Fruit fly (Drosophila melanogaster) whole organism, embryonic: ENCODE measurements around the gene Pdxk.

Experiments
- BtbVII ChIP-seq: fragments of 200-800 bp; sonication (Bioruptor generic); optimal IDR thresholded peaks from 3 replicates; lab custom pipeline; 2017; ENCODE audit warnings: missing biosample characterization, mild to moderate bottlenecking, missing genetic modification characterization
- CG10543 ChIP-seq: fragments of 200-800 bp; sonication (Bioruptor generic); optimal IDR thresholded peaks from 3 replicates; lab custom pipeline; 2017; ENCODE audit warnings: missing biosample characterization, mild to moderate bottlenecking, missing genetic modification characterization, moderate library complexity
- CG10979 ChIP-seq: fragments of 200-800 bp; sonication (Bioruptor generic); optimal IDR thresholded peaks from 2 replicates; lab custom pipeline; 2018; ENCODE audit warnings: missing biosample characterization, mild to moderate bottlenecking, missing genetic modification characterization, moderate library complexity
- CG12071 ChIP-seq: fragments of 200-800 bp; sonication (Bioruptor generic); optimal IDR thresholded peaks from 3 replicates; lab custom pipeline; 2018; ENCODE audit warnings: missing biosample characterization, mild to moderate bottlenecking, missing genetic modification characterization
- CG12769 ChIP-seq: fragments of 200-800 bp; sonication (Bioruptor generic); optimal IDR thresholded peaks from 2 replicates; lab custom pipeline; 2019; ENCODE audit warnings: missing biosample characterization, mild to moderate bottlenecking, missing genetic modification characterization, moderate library complexity
- CG18476 ChIP-seq: fragments of 200-800 bp; sonication (Bioruptor generic); optimal IDR thresholded peaks from 2 replicates; lab custom pipeline; 2016; ENCODE audit warnings: missing biosample characterization, mild to moderate bottlenecking, missing genetic modification characterization
- CG2199 ChIP-seq: fragments of 200-800 bp; sonication (Bioruptor generic); IDR thresholded peaks from 3 replicates; pipeline ENCODE4 v1.3.6; 2022; ENCODE audit warnings: missing biosample characterization, missing genetic modification characterization
- CG31224 ChIP-seq: fragments of 200-800 bp; sonication (Bioruptor generic); IDR thresholded peaks from 2 replicates; pipeline ENCODE4 v1.3.6; 2022; ENCODE audit warnings: missing biosample characterization, missing genetic modification characterization
- CG34224 ChIP-seq: fragments of 200-800 bp; sonication (Bioruptor generic); IDR thresholded peaks from 3 replicates; pipeline ENCODE4 v1.3.6; 2022; ENCODE audit warnings: missing biosample characterization, missing genetic modification characterization; ENCODE audit not compliant: partially characterized antibody
- CG34376 ChIP-seq: fragments of 200-800 bp; sonication (Bioruptor generic); optimal IDR thresholded peaks from 2 replicates; lab custom pipeline; 2018; ENCODE audit warnings: missing biosample characterization, mild to moderate bottlenecking, missing genetic modification characterization
- CG4328 ChIP-seq: fragments of 200-800 bp; sonication (Bioruptor generic); optimal IDR thresholded peaks from 3 replicates; lab custom pipeline; 2017; ENCODE audit warnings: missing biosample characterization, missing genetic modification reagents, missing genetic modification characterization
- CG6254 ChIP-seq: fragments of 200-800 bp; sonication (Bioruptor generic); optimal IDR thresholded peaks from 3 replicates; lab custom pipeline; 2017; ENCODE audit warnings: mild to moderate bottlenecking, missing biosample characterization, missing genetic modification reagents, missing genetic modification characterization
- CG8944 ChIP-seq: fragments of 200-800 bp; sonication (Bioruptor generic); optimal IDR thresholded peaks from 3 replicates; lab custom pipeline; 2016; ENCODE audit warnings: missing biosample characterization, missing genetic modification characterization
- CTCF ChIP-seq: fragments of 200-800 bp; sonication (Bioruptor generic); optimal IDR thresholded peaks from 2 replicates; lab custom pipeline; 2017; ENCODE audit warnings: missing biosample characterization, mild to moderate bottlenecking, missing genetic modification characterization, moderate library complexity
- Dip2 ChIP-seq: fragments of 200-800 bp; sonication (Bioruptor generic); IDR thresholded peaks from 2 replicates; pipeline ENCODE4 v1.3.6; 2022; ENCODE audit warnings: missing biosample characterization, missing genetic modification characterization
- Dip3 ChIP-seq: fragments of 200-800 bp; sonication (Bioruptor generic); optimal IDR thresholded peaks from 3 replicates; lab custom pipeline; 2016; ENCODE audit warnings: missing biosample characterization, missing genetic modification characterization
- Ets65A ChIP-seq: fragments of 200-800 bp; sonication (Bioruptor generic); peaks from one replicate; lab custom pipeline; 2016; ENCODE audit warnings: missing biosample characterization, missing genetic modification characterization
- Hey ChIP-seq: fragments of 200-800 bp; sonication (Bioruptor generic); optimal IDR thresholded peaks from 3 replicates; lab custom pipeline; 2018; ENCODE audit warnings: missing biosample characterization, mild to moderate bottlenecking, missing genetic modification characterization
- Hr51 ChIP-seq, 2 experiments: fragments of 200-800 bp; sonication (Bioruptor generic); optimal IDR thresholded peaks; 2 replicates in 1 of 2; 3 replicates in 1 of 2; lab custom pipeline; 2016 to 2018; ENCODE audit warnings: missing biosample characterization in 2 of 2, missing genetic modification characterization in 2 of 2, mild to moderate bottlenecking in 1 of 2, moderate library complexity in 1 of 2
- Med ChIP-seq: fragments of 200-800 bp; sonication (Bioruptor generic); peaks from one replicate; lab custom pipeline; 2016; ENCODE audit warnings: missing biosample characterization, missing genetic modification characterization, mild to moderate bottlenecking, inconsistent platforms, moderate library complexity
- Pdp1 ChIP-seq, 2 experiments: fragments of 200-800 bp; sonication (Bioruptor generic); optimal IDR thresholded peaks; 3 replicates each; lab custom pipeline; 2016; ENCODE audit warnings: missing biosample characterization in 2 of 2, missing genetic modification characterization in 2 of 2, mild to moderate bottlenecking in 1 of 2, moderate library complexity in 1 of 2
- Trl ChIP-seq, 3 experiments: fragments of >200 bp in 2 of 3; fragments of 200-800 bp in 1 of 3; sonication (Bioruptor generic) in 1 of 3; optimal IDR thresholded peaks; 2 replicates in 1 of 3; 3 replicates in 2 of 3; lab custom pipeline; 2016 to 2017; ENCODE audit warnings: missing biosample characterization in 1 of 3, missing genetic modification characterization in 1 of 3
- Xbp1 ChIP-seq: fragments of 200-800 bp; sonication (Bioruptor generic); optimal IDR thresholded peaks from 3 replicates; lab custom pipeline; 2016; ENCODE audit warnings: missing biosample characterization, mild to moderate bottlenecking, missing genetic modification characterization
- bsh ChIP-seq, 2 experiments: fragments of 200-800 bp; sonication (Bioruptor generic); optimal IDR thresholded peaks; 2 replicates each; lab custom pipeline; 2017 to 2018; ENCODE audit warnings: mild to moderate bottlenecking in 2 of 2, missing biosample characterization in 2 of 2, missing genetic modification characterization in 2 of 2, moderate library complexity in 1 of 2
- cad ChIP-seq: fragments of >200 bp; optimal IDR thresholded peaks from 2 replicates; lab custom pipeline; 2017; ENCODE audit warnings: missing biosample characterization, missing genetic modification characterization
- chinmo ChIP-seq: fragments of 200-800 bp; sonication (Bioruptor generic); IDR thresholded peaks from 4 replicates; pipeline ENCODE4 v1.3.6; 2022; ENCODE audit warnings: missing biosample characterization, missing genetic modification characterization; ENCODE audit not compliant: partially characterized antibody
- corto ChIP-seq: fragments of 200-800 bp; sonication (Bioruptor generic); optimal IDR thresholded peaks from 2 replicates; lab custom pipeline; 2016; ENCODE audit warnings: missing biosample characterization, mild to moderate bottlenecking, missing genetic modification characterization, moderate library complexity
- croc ChIP-seq: fragments of 200-800 bp; sonication (Bioruptor generic); conservative IDR thresholded peaks from 3 replicates; pipeline ENCODE4 v1.3.6; 2022; ENCODE audit warnings: missing biosample characterization, missing genetic modification characterization
- exex ChIP-seq: fragments of 200-800 bp; sonication (Bioruptor generic); optimal IDR thresholded peaks from 4 replicates; lab custom pipeline; 2018; ENCODE audit warnings: missing biosample characterization, mild to moderate bottlenecking, missing genetic modification characterization, moderate library complexity
- grn ChIP-seq: fragments of 200-800 bp; sonication (Bioruptor generic); optimal IDR thresholded peaks from 3 replicates; lab custom pipeline; 2017; ENCODE audit warnings: missing biosample characterization, missing genetic modification characterization
- gsb ChIP-seq: fragments of 200-800 bp; sonication (Bioruptor generic); IDR thresholded peaks from 2 replicates; pipeline ENCODE4 v1.3.6; 2022; ENCODE audit warnings: missing biosample characterization, missing genetic modification characterization
- hb ChIP-seq: fragments of 200-800 bp; sonication (Bioruptor generic); IDR thresholded peaks from 3 replicates; pipeline ENCODE4 v1.3.6; 2022; ENCODE audit warnings: missing biosample characterization, missing genetic modification characterization; ENCODE audit not compliant: partially characterized antibody
- mirr ChIP-seq: fragments of 200-800 bp; sonication (Bioruptor generic); optimal IDR thresholded peaks from 3 replicates; lab custom pipeline; 2018; ENCODE audit warnings: missing biosample characterization, mild to moderate bottlenecking, missing genetic modification characterization
- nmo ChIP-seq: fragments of 200-800 bp; sonication (Bioruptor generic); optimal IDR thresholded peaks from 2 replicates; lab custom pipeline; 2018; ENCODE audit warnings: missing biosample characterization, mild to moderate bottlenecking, missing genetic modification characterization, moderate library complexity
- stc ChIP-seq: fragments of 200-800 bp; sonication (Bioruptor generic); IDR thresholded peaks from 2 replicates; pipeline ENCODE4 v1.3.6; 2022; ENCODE audit warnings: missing biosample characterization, missing genetic modification characterization
- sug ChIP-seq: fragments of 200-800 bp; optimal IDR thresholded peaks from 2 replicates; lab custom pipeline; 2019; ENCODE audit warnings: missing biosample characterization, mild to moderate bottlenecking, missing genetic modification characterization, moderate library complexity
- tio ChIP-seq: fragments of 200-800 bp; sonication (Bioruptor generic); optimal IDR thresholded peaks from 2 replicates; lab custom pipeline; 2017; ENCODE audit warnings: missing biosample characterization, missing genetic modification characterization, inconsistent platforms
- tup ChIP-seq: fragments of 200-800 bp; sonication (Bioruptor generic); optimal IDR thresholded peaks from 2 replicates; lab custom pipeline; 2016; ENCODE audit warnings: missing biosample characterization, mild to moderate bottlenecking, missing genetic modification characterization, moderate library complexity

The Pdxk gene

dm6 chr3L:9349314-9349733 is 10.8 kb upstream of the Pdxk start, which contains the start of gene PGRP-LF (continued):
- TF ChIP-seq CG12769 (tag; lab: Kevin White, UChicago) (peak; percentile 70), nmo (no peak), stc (no peak)

dm6 chr3L:9353733-9354132 is 6.4 kb upstream of the Pdxk start, which contains the start of gene CG32040:
Gene CG32040, plus strand, starts transcription at chr3L:9354033.
- TF ChIP-seq CG34224 (GFP tag; lab: Robert Waterston, UW) (no peak), CG31224 (no peak), corto (GFP tag; lab: Kevin White, UChicago) (no peak), croc (GFP tag; lab: Robert Waterston, UW) (no peak), cad (GFP tag; lab: Kevin White, UChicago) (no peak), CTCF (GFP tag; lab: Kevin White, UChicago) (no peak), tio (GFP tag; lab: Kevin White, UChicago) (no peak), CG12071 (GFP tag; lab: Kevin White, UChicago) (no peak), Ets65A (GFP tag; lab: Kevin White, UChicago) (no peak)

- TF ChIP-seq gsb (GFP tag; lab: Robert Waterston, UW) (no peak), mirr (GFP tag; lab: Kevin White, UChicago) (peak; percentile 36), BtbVII (GFP tag; lab: Kevin White, UChicago) (peak; percentile 46), Dip3 (GFP tag; lab: Kevin White, UChicago) (no peak), Hey (tag; lab: Kevin White, UChicago) (peak; percentile 59), sug (tag; lab: Kevin White, UChicago) (peak; percentile 47), exex (peak; percentile 98), Pdp1 (GFP tag; optimal IDR thresholded peaks at IDR 0.05; lab: Kevin White, UChicago) (peak in 1 of 2 experiments; percentile 85), grn (peak; percentile 79)
These were observed 4.6 kb upstream of the Pdxk start for dm6 chr3L:9355555-9355954.

dm6 chr3L:9356138-9356753 is 3.9 kb upstream of the Pdxk start:
- peak; percentile 90 for TF ChIP-seq CTCF (GFP tag; lab: Kevin White, UChicago)
- TF ChIP-seq Med (GFP tag; lab: Kevin White, UChicago) = peak; percentile 37
- 0 out of 3 replicates have a peak, but pooled peaks have one; percentile 14 for TF ChIP-seq hb (GFP tag; lab: Robert Waterston, UW)
- TF ChIP-seq chinmo (GFP tag; lab: Robert Waterston, UW) = 0 out of 4 replicates have a peak, but pooled peaks have one; percentile 32
- TF ChIP-seq tup (GFP tag; lab: Kevin White, UChicago) = no peak
- 0 out of 3 replicates have a peak, but pooled peaks have one; percentile 57 for TF ChIP-seq CG2199 (GFP tag; lab: Robert Waterston, UW)
- peak; percentile 51; the same call in 1 of the 2 replicates for TF ChIP-seq Dip2 (GFP tag; lab: Robert Waterston, UW)
- peak; percentile 30 for TF ChIP-seq CG10979
- TF ChIP-seq CG4328 (GFP tag; lab: Kevin White, UChicago) = no peak
- peak in 1 of 2 experiments; percentile 8 for TF ChIP-seq Pdp1 (GFP tag; optimal IDR thresholded peaks at IDR 0.05; lab: Kevin White, UChicago)

- TF ChIP-seq grn (peak; percentile 33), sug (tag; lab: Kevin White, UChicago) (peak; percentile 52), CG6254 (GFP tag; lab: Kevin White, UChicago) (peak; percentile 3), CG34376 (GFP tag; lab: Kevin White, UChicago) (peak; percentile 58), exex (peak; percentile 22), Xbp1 (GFP tag; lab: Kevin White, UChicago) (no peak), Trl (optimal IDR thresholded peaks at IDR 0.05; lab: Kevin White, UChicago) (peak in 1 of 2 experiments; percentile 25), Trl (GFP tag; optimal IDR thresholded peaks at IDR 0.05; lab: Kevin White, UChicago) (no peak), Hr51 (GFP tag; optimal IDR thresholded peaks at IDR 0.05; lab: Kevin White, UChicago) (no peak), CG10543 (GFP tag; lab: Kevin White, UChicago) (peak; percentile 83), CG12769 (tag; lab: Kevin White, UChicago) (peak; percentile 60), corto (GFP tag; lab: Kevin White, UChicago) (peak; percentile 64), bsh (GFP tag; optimal IDR thresholded peaks at IDR 0.05; lab: Kevin White, UChicago) (peak in 1 of 2 experiments; percentile 45), CG18476 (GFP tag; lab: Kevin White, UChicago) (no peak), CG8944 (GFP tag; lab: Kevin White, UChicago) (no peak)
These were observed 2.0 kb upstream of the Pdxk start for dm6 chr3L:9357830-9358712.
